Worm (Caenorhabditis elegans): ENCODE data around the gene ttr-13.

ttr-13 gene

DNA sequence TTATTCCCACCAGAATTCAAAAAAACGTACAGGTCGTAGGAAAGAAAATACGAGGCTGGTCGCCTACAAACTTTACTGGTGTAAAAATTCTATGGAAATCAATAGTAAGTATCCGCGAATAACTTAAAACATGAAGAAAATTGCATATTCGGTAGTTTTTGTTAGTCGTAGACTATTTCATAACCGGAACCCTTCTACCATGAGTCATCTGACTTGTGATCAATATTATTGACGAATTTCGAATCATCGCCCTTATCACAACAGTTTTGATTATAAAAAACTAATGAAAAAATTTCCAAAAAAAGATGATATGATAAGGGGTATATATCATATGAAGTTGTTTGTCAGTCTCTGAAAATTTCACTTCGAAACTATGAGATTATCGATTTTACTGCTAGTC lies 23.3 kb upstream of the ttr-13 start, which contains the start of gene W01F3.2 (continued):
- TF ChIP-seq unc-3 (GFP tag; conservative IDR thresholded peaks at IDR 0.05) (no peak), unc-3 (tag; optimal IDR thresholded peaks at IDR 0.05) (no peak), hlh-8 (tag; optimal IDR thresholded peaks at IDR 0.05) (no peak), pat-9 (tag; optimal IDR thresholded peaks at IDR 0.05) (no peak)

DNA sequence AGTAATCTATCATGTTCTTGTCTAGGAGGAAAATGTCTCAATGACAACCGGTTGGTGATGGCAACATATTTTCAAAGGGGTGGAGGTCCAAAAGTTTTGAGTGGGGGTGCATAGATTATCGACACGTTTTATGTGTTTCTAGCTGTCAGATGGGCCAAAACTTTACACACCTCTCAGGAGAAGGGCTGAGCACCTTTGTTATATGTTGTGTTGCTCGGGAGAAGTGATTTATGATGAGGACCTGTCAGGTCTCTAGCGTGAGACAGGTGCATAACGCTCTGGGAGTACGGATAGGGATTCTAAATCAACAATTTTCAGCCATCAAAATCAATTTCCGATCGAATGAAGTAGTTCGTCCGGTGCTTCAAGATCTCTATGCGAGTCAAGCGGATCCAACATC lies 19.9 kb upstream of the ttr-13 start:
- TF ChIP-seq ttx-3 (tag; optimal IDR thresholded peaks at IDR 0.05) (no peak), unc-55 (GFP tag; optimal IDR thresholded peaks at IDR 0.05) (peak; percentile 57)

DNA sequence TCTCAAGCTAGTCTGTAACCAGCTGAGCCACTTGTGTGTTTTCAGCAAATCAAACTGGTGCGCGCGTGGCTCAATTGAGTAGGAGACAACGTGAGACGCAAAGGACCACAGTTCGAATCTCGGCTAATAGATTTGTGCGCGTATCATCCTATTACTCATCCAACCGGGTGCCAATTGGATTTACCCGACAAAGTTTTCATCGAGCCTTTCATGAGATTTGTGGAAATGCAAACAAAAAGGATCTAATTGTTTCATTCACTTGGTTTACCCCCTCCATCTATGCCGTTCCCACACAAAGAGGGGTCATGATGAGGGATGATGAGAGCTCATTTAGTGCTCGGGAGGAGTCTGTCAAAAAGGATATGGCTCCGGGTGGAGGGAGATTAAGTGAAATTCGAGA lies 18.4 kb upstream of the ttr-13 start:
- no peak for TF ChIP-seq pqm-1 (tag; optimal IDR thresholded peaks at IDR 0.05)
- peak; percentile 89 for TF ChIP-seq unc-42 (tag; optimal IDR thresholded peaks at IDR 0.05)

DNA sequence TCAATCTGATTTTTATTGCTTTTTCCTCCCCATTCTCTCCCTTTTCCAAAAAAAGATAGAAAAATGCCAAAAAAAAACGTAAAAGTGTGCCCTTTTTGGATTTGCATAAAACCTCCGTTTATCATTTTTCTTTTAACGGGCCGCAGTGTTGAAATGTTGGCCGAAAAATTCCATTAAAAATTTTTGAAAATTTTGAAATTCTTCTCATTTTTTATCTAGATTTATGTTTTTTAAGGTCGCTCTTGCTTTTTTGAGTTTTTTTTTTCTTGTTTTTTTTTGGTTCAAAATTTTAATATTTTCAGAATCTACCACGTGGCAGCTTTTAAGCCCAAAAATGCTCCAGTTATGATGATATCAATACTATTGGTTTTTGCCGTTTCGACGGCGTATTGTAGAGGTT lies 17.6 kb upstream of the ttr-13 start, which contains the start of gene mnr-1:
mnr-1 (plus strand) TSS at position 301 of the 400 bp plus-strand sequence.
- TF ChIP-seq hlh-15 (tag; optimal IDR thresholded peaks at IDR 0.05) (no peak), ceh-31 (tag; optimal IDR thresholded peaks at IDR 0.05) (no peak), ets-4 (tag; optimal IDR thresholded peaks at IDR 0.05) (no peak), ceh-30 (tag; optimal IDR thresholded peaks at IDR 0.05) (no peak), ceh-18 (tag; optimal IDR thresholded peaks at IDR 0.05) (no peak), ref-2 (tag; optimal IDR thresholded peaks at IDR 0.05) (no peak), pat-9 (tag; optimal IDR thresholded peaks at IDR 0.05) (no peak), ceh-45 (GFP tag; IDR thresholded peaks at IDR 0.05) (no peak), fkh-6 (tag; optimal IDR thresholded peaks at IDR 0.05) (no peak), hlh-8 (tag; optimal IDR thresholded peaks at IDR 0.05) (no peak), dve-1 (tag; optimal IDR thresholded peaks at IDR 0.05) (no peak), gmeb-2 (tag; optimal IDR thresholded peaks at IDR 0.05) (no peak), K09A11.1 (tag; optimal IDR thresholded peaks at IDR 0.05; ENCODE audit: insufficient read depth) (no peak), pax-1 (tag; optimal IDR thresholded peaks at IDR 0.05) (no peak), Y22D7AL.16 (tag; optimal IDR thresholded peaks at IDR 0.05) (no peak), ttx-3 (tag; optimal IDR thresholded peaks at IDR 0.05) (no peak)

DNA sequence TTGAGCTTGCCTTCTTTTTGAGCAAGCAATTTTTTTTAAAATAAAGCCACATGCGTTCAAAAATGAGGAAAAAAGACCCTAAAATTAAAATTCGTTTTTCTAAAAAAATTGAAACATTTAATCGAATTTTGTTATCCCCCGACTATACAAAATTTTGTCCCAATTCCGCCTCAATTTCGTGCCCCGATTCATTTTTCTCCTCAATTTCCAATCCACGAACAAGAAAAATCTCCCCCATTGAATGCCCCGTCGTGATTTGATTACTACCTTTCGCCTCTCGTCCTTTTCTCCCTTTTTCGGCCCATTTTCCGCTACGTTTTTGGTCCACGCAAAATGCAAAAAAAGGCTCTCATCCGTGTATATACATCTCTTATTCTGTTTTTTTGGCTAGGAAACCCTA lies 15.2 kb upstream of the ttr-13 start:
- TF ChIP-seq tbx-2 (tag; optimal IDR thresholded peaks at IDR 0.05) (no peak), pax-1 (tag; optimal IDR thresholded peaks at IDR 0.05) (no peak), pha-4 (tag; optimal IDR thresholded peaks at IDR 0.05) (no peak), elt-2 (tag; optimal IDR thresholded peaks at IDR 0.05) (no peak), unc-42 (tag; optimal IDR thresholded peaks at IDR 0.05) (peak; percentile 80), zip-5 (tag; optimal IDR thresholded peaks at IDR 0.05) (no peak), elt-4 (tag; optimal IDR thresholded peaks at IDR 0.05) (no peak)

ce11 chrV:20648868-20649267 lies 12.1 kb upstream of the ttr-13 start:
- TF ChIP-seq dve-1 (tag; optimal IDR thresholded peaks at IDR 0.05) = no peak
- no peak for TF ChIP-seq unc-42 (tag; optimal IDR thresholded peaks at IDR 0.05)
- no peak for TF ChIP-seq lin-11 (tag; optimal IDR thresholded peaks at IDR 0.05)
- no peak for TF ChIP-seq hlh-13 (GFP tag; optimal IDR thresholded peaks at IDR 0.05)
- TF ChIP-seq mec-3 (tag; optimal IDR thresholded peaks at IDR 0.05; ENCODE audit: borderline replicate concordance) = no peak
- no peak for TF ChIP-seq sox-2 (GFP tag; IDR thresholded peaks at IDR 0.05)
- TF ChIP-seq unc-86 (tag; optimal IDR thresholded peaks at IDR 0.05) = no peak
- TF ChIP-seq sox-4 (tag; optimal IDR thresholded peaks at IDR 0.05) = no peak
- TF ChIP-seq zip-5 (tag; optimal IDR thresholded peaks at IDR 0.05) = no peak
- no peak for TF ChIP-seq dmd-4 (tag; optimal IDR thresholded peaks at IDR 0.05; ENCODE audit: borderline replicate concordance)
- no peak for TF ChIP-seq ceh-19 (GFP tag; optimal IDR thresholded peaks at IDR 0.05)
